Worm (Caenorhabditis elegans): ENCODE data around the gene neg-1.

ce11 chrV:4371309-4371933 is 3.3 kb downstream of the neg-1 start, which contains the start of the genes gmpr-1 and fipp-1:
- TF ChIP-seq nhr-11 (tag; optimal IDR thresholded peaks at IDR 0.05) (no peak), Y22D7AL.16 (tag; optimal IDR thresholded peaks at IDR 0.05) (no peak), pha-2 (tag; optimal IDR thresholded peaks at IDR 0.05) (no peak), ttx-3 (tag; optimal IDR thresholded peaks at IDR 0.05) (no peak), ceh-19 (GFP tag; optimal IDR thresholded peaks at IDR 0.05) (no peak), hlh-30 (tag; optimal IDR thresholded peaks at IDR 0.05; ENCODE audit: insufficient read depth) (no peak), ceh-34 (tag; optimal IDR thresholded peaks at IDR 0.05) (no peak), pag-3 (tag; optimal IDR thresholded peaks at IDR 0.05; ENCODE audit: borderline replicate concordance) (no peak), unc-3 (GFP tag; conservative IDR thresholded peaks at IDR 0.05) (no peak), unc-3 (tag; optimal IDR thresholded peaks at IDR 0.05) (no peak), nfya-1 (tag; optimal IDR thresholded peaks at IDR 0.05) (peak; percentile 29), C08G9.2 (tag; optimal IDR thresholded peaks at IDR 0.05) (no peak), syd-9 (tag; optimal IDR thresholded peaks at IDR 0.05) (no peak)

Data from whole organism, late embryonic.